Worm (Caenorhabditis elegans): ENCODE data around the gene pudl-1.

DNA sequence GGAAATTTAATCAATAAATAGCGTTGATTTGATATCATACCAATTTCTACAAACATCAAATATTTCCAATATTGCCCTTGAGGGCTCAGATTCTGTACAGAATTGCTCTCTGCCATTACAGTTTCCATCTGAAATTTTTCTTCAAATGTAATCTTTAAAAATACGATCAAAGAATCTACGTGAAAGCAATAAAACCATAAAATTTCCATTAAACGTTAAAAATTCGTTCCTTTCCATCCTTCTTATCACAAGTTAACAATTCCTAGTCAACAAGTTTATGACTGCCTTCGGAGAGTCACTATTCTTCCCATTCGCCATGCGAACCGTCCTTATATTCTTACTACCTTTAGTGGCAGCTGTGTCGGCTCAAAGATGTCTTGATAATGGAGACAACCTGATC, 2.7 kb downstream of the pudl-1 start, which contains the start of gene clec-82:
- TF ChIP-seq lin-15B (tag; optimal IDR thresholded peaks at IDR 0.05) (no peak), unc-62 (GFP tag; optimal IDR thresholded peaks at IDR 0.05 in 1 of 2) (no peak), unc-62 (tag; optimal IDR thresholded peaks at IDR 0.05) (no peak), egl-27 (tag; optimal IDR thresholded peaks at IDR 0.05) (no peak), ama-1 (optimal IDR thresholded peaks at IDR 0.05) (no peak), nhr-28 (tag; optimal IDR thresholded peaks at IDR 0.05) (no peak), mep-1 (tag; optimal IDR thresholded peaks at IDR 0.05) (no peak), nhr-76 (tag; optimal IDR thresholded peaks at IDR 0.05) (no peak), F49E8.2 (tag; optimal IDR thresholded peaks at IDR 0.05; ENCODE audit: borderline replicate concordance) (no peak), R02D3.7 (tag; optimal IDR thresholded peaks at IDR 0.05) (no peak), snpc-4 (tag; optimal IDR thresholded peaks at IDR 0.05) (no peak), dve-1 (tag; optimal IDR thresholded peaks at IDR 0.05; ENCODE audit: insufficient read depth) (no peak), hlh-11 (tag; optimal IDR thresholded peaks at IDR 0.05) (no peak)
